Worm (Caenorhabditis elegans) whole organism, L4/young adult: Measurements from ENCODE around the gene col-154.

Experiments
- W03F9.2 ChIP-seq: fragments of 150-350 bp; optimal IDR thresholded peaks from 2 replicates; lab custom pipeline; 2014; ENCODE audit warnings: missing biosample characterization, missing genetic modification characterization
- dao-5 ChIP-seq: sonication (generic microtip); optimal IDR thresholded peaks from 2 replicates; lab custom pipeline; 2016; ENCODE audit warnings: missing genotype, missing genetic modification characterization, moderate library complexity, missing compliant biosample characterization
- him-1 ChIP-seq: sonication (generic microtip); optimal IDR thresholded peaks from 2 replicates; lab custom pipeline; 2016; ENCODE audit warnings: missing genotype, missing genetic modification reagents, missing genetic modification characterization, missing compliant biosample characterization

The col-154 gene

DNA sequence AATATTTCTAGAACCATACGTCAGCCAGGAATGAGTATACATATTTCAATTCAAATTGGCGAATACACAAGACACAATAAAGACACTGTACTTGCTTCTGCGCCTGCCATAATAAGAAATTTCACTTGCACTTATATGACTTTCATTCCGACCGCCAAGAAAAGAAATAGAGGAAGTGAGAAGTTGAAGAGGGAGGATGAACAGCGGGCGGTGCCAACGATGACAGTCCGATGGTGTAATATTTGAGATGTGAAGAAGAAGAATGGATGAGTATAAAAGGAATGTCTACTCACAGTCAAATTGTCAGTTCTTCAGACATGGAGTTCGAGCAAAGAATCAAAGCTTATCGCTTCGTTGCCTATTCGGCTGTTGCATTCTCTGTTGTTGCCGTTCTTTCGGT is at the start of gene col-154:
Gene col-154, plus strand, starts transcription at position 301 of the 400 bp plus-strand sequence.
- TF ChIP-seq him-1 (no peak), W03F9.2 (tag; lab: Kevin White, UChicago) (no peak), dao-5 (tag; lab: Kevin White, UChicago) (no peak)

DNA sequence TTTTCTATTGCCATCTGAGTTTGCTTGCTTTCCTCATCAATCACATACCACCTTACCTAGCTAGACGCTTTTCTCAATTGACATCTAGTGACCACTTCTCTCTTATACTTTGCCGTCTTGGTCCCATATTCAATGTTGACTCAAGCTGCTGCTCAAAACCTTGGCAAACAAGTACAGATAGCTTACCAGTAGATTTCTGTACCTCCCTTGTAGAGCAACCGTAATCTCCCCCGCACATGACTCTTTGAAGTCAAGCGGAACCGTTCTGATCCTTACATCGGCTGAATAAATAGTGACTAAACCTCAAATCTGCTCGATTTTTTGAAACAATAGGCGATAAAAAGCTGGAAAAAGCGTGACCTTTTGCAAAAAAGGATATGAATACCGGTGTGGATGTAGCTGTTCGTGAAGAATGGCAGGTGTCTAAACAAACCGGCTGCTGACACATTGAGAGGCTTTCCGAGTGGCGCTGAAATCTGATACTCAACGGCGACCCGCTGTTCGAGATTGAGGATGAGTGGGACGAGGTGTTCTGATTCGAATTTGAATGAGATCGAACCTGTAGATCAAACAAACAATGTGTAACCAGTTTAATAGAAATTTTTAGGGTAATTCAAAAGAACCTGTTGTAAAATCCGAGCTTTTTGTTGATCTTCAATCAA is 49.3 kb upstream of the col-154 start:
- TF ChIP-seq dao-5 (tag; lab: Kevin White, UChicago) (no peak), W03F9.2 (tag; lab: Kevin White, UChicago) (no peak), him-1 (no peak)

DNA sequence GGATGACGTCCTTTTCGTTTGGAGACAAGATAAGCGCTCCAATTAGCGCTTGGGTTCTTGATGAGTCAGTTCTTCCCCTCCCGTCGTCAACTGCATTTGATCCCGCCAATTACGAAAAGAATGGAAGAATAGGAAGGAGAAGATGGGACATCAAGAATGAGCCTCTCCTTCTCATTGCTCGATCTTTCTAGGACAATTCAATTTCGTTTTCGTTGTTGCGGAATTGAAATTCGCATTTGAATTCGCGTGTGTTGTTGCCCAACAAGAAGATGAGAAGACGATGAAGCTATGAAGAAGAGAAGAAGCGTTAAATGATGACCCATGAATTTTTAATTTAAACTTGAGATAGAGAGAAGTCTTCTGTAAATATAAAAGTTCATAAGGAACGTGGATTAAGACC is 48.3 kb upstream of the col-154 start:
- TF ChIP-seq W03F9.2 (tag; lab: Kevin White, UChicago), result no peak

DNA sequence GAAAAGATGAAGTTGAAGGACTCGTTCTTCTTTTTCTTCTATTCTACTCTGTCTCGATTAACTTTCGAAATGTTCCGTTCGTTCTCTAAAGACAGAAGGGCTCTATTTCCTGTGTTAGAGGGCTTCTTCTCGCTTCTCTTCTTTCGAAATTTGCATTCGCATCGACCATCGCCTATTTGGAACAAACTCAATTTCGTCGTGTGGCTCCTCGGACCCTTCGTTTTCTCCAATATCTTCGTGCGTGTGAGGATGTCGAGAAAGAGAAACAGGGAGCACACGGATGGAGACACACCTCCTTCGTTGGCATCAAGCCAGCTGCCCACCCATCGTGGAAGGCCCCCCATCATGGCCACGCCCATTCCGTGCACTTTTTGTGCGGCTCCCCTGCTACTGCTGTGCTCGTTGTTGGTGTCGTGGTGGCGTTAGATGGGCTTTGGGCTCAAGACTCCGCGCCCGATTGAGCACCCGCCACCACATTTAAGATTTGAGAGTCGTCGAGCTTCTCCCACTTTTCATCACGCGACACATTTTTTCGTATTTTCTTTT is 44.0 kb upstream of the col-154 start:
- TF ChIP-seq dao-5 (tag; lab: Kevin White, UChicago) (no peak), him-1 (no peak), W03F9.2 (tag; lab: Kevin White, UChicago) (no peak)

- TF ChIP-seq him-1 (no peak), W03F9.2 (tag; lab: Kevin White, UChicago) (no peak), dao-5 (tag; lab: Kevin White, UChicago) (no peak)
Measured at ce11 chrV:11341913-11342312, 43.2 kb upstream of the col-154 start, which contains the start of gene T02E9.5. TSS of gene T02E9.5 (plus strand) at chrV:11342233.

DNA sequence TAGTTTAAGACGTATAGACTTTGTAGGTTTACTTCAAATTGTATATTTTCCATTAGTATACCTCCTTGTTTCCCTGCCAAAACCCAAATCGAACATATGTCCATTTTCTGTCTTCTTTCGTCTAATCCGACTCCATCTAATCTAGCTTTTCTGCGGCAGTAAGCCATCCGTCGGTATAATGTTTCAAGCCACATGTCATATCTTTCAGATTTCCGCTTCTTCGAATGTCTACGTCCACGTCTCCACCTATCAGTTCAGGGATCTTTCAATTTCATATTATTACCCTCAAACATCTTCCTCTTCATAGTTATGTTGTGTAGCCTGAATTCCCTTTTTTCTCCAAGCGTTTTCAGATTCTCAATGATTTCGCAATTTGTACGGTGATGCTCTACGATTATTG is 41.0 kb upstream of the col-154 start:
- TF ChIP-seq dao-5 (tag; lab: Kevin White, UChicago) (no peak), W03F9.2 (tag; lab: Kevin White, UChicago) (no peak), him-1 (no peak)

DNA sequence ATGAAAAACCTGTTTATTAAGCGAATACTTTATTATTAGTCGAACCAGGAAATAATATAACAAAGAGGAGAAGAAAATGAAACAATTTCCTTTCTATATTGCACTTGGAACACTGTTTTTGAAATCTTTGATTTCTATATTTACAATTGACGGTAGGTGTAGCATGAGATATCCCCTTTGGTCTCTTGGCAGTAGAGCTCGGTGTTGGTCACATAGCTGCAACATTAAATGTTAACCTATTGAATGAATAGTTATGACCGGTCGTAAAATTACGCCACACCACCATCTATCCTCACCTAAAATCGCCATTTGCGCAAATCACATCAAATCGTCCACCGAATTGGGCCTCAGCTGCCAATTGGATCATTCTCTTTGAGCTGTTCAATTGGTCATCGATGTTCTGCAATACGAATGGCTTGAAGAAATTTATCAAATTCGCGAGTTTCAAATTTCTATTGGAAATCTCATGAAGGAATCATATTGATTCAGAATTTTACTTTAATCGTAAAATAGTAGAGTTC is 40.3 kb upstream of the col-154 start:
- TF ChIP-seq him-1, result no peak
- no peak for TF ChIP-seq W03F9.2 (tag; lab: Kevin White, UChicago)
- no peak for TF ChIP-seq dao-5 (tag; lab: Kevin White, UChicago)

- TF ChIP-seq W03F9.2 (tag; lab: Kevin White, UChicago) (no peak), him-1 (no peak), dao-5 (tag; lab: Kevin White, UChicago) (no peak)
Measured at ce11 chrV:11346912-11347311, 38.2 kb upstream of the col-154 start, which contains the start of gene grl-7. TSS of gene grl-7 (minus strand) at chrV:11347012.

DNA sequence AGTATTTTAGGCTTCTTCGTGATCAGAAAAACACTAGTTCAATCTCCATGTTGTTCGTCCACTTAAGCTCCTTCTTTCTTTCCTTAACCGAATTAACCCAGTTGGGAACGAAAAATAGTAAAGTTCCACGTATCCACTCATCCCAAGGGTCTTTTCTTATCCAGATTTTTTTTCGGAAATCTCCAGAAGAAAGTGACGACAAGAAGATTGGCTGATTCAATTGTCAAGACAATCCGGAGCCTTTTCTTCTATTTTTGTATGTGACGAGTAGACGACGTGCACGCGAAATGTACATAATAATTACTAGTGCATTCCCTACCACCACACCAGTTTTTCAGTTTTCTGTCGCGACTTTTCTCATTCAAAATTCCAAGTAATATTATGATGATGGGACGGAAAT is 33.9 kb upstream of the col-154 start:
- TF ChIP-seq dao-5 (tag; lab: Kevin White, UChicago), result no peak
- TF ChIP-seq him-1, result no peak
- TF ChIP-seq W03F9.2 (tag; lab: Kevin White, UChicago), result no peak

- no peak for TF ChIP-seq dao-5 (tag; lab: Kevin White, UChicago)
- no peak for TF ChIP-seq him-1
Measured at ce11 chrV:11352893-11353292, 32.3 kb upstream of the col-154 start, which contains the start of gene npr-25. TSS of gene npr-25 (minus strand) at chrV:11352993.

DNA sequence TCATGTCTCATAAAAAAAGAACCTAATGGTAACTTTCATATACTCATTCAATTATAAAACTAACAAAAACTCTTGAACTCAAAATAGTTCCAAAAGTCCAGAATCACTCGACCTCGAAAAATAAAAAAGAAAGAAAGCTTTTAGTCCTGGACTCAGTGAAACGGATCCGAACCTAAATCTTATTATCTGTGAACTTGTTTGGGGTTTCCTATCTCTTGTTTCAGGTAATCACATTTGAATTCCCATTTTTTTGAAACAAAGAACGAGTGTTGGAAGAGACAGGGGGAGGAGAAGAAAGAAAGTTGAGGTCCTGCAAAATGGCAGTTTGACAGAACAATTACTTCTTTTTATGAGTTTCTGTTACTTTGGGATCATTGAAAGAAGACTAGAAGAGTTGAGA is 30.9 kb upstream of the col-154 start:
- TF ChIP-seq W03F9.2 (tag; lab: Kevin White, UChicago) (no peak), him-1 (no peak), dao-5 (tag; lab: Kevin White, UChicago) (no peak)

ce11 chrV:11363575-11363974 is 21.6 kb upstream of the col-154 start:
- no peak for TF ChIP-seq dao-5 (tag; lab: Kevin White, UChicago)
- no peak for TF ChIP-seq W03F9.2 (tag; lab: Kevin White, UChicago)
- TF ChIP-seq him-1, result no peak

- no peak for TF ChIP-seq dao-5 (tag; lab: Kevin White, UChicago)
- no peak for TF ChIP-seq him-1
- TF ChIP-seq W03F9.2 (tag; lab: Kevin White, UChicago), result no peak
Measured at ce11 chrV:11366129-11366528, 19.0 kb upstream of the col-154 start, which contains the start of gene dop-5. TSS of gene dop-5 (minus strand) at chrV:11366229.

ce11 chrV:11372284-11372878 is 12.8 kb upstream of the col-154 start:
- TF ChIP-seq him-1, result no peak
- no peak for TF ChIP-seq dao-5 (tag; lab: Kevin White, UChicago)
- no peak for TF ChIP-seq W03F9.2 (tag; lab: Kevin White, UChicago)
